Fruit fly (Drosophila melanogaster): ENCODE results near the gene lmgB.

- TF ChIP-seq repo (GFP tag; optimal IDR thresholded peaks at IDR 0.05) (peak; percentile 53), trem (tag; optimal IDR thresholded peaks at IDR 0.05) (peak; percentile 78), al (GFP tag; IDR thresholded peaks at IDR 0.05) (no peak)
Measured at dm6 chr2L:8517256-8517694, 11.1 kb downstream of the lmgB start, which contains the start of the genes mRpL51 and Uba4.
